Worm (Caenorhabditis elegans) whole organism, late embryonic: ENCODE data around the gene F01D4.8.

ENCODE experiments used
- C08G9.2 ChIP-seq: sonication (generic microtip); optimal IDR thresholded peaks from 2 replicates; lab custom pipeline; 2016; ENCODE audit warnings: mild to moderate bottlenecking, missing genetic modification characterization, moderate library complexity, missing compliant biosample characterization
- C38D4.7 ChIP-seq: fragments of 200-800 bp; sonication (Bioruptor generic); optimal IDR thresholded peaks from 2 replicates; lab custom pipeline; 2018; ENCODE audit warnings: mild to moderate bottlenecking, missing genetic modification characterization, moderate library complexity, missing compliant biosample characterization
- F13H6.1 ChIP-seq: sonication (generic microtip); optimal IDR thresholded peaks from 2 replicates; lab custom pipeline; 2016; ENCODE audit warnings: missing genetic modification characterization, missing compliant biosample characterization
- K02D7.2 ChIP-seq: sonication (generic microtip); optimal IDR thresholded peaks from 2 replicates; lab custom pipeline; 2017; ENCODE audit warnings: mild to moderate bottlenecking, missing genetic modification characterization, missing compliant biosample characterization
- K09A11.1 ChIP-seq: sonication (generic microtip); optimal IDR thresholded peaks from 2 replicates; lab custom pipeline; 2017; ENCODE audit warnings: antibody characterized with exemption, mild to moderate bottlenecking, missing genetic modification characterization, missing compliant biosample characterization; ENCODE audit not compliant: insufficient read depth
- Y22D7AL.16 ChIP-seq: sonication (generic microtip); optimal IDR thresholded peaks from 2 replicates; lab custom pipeline; 2016; ENCODE audit warnings: missing genetic modification characterization, missing compliant biosample characterization
- ceh-14 ChIP-seq: sonication (generic microtip); optimal IDR thresholded peaks from 2 replicates; lab custom pipeline; 2016; ENCODE audit warnings: missing genotype, missing genetic modification characterization, missing compliant biosample characterization
- ceh-18 ChIP-seq: sonication (generic microtip); optimal IDR thresholded peaks from 2 replicates; lab custom pipeline; 2016; ENCODE audit warnings: missing genetic modification characterization, missing compliant biosample characterization
- ceh-31 ChIP-seq: sonication (generic microtip); optimal IDR thresholded peaks from 2 replicates; lab custom pipeline; 2016; ENCODE audit warnings: missing genetic modification characterization, missing compliant biosample characterization
- ceh-34 ChIP-seq: sonication (generic microtip); optimal IDR thresholded peaks from 2 replicates; lab custom pipeline; 2016; ENCODE audit warnings: mild to moderate bottlenecking, missing genetic modification characterization, missing compliant biosample characterization
- ceh-48 ChIP-seq: sonication (generic microtip); optimal IDR thresholded peaks from 2 replicates; lab custom pipeline; 2016; ENCODE audit warnings: missing genetic modification characterization, inconsistent platforms, missing compliant biosample characterization
- ceh-6 ChIP-seq: fragments of 200-800 bp; sonication (Bioruptor generic); optimal IDR thresholded peaks from 2 replicates; lab custom pipeline; 2018; ENCODE audit warnings: mild to moderate bottlenecking, missing genetic modification characterization, missing compliant biosample characterization
- ceh-9 ChIP-seq: sonication (generic microtip); optimal IDR thresholded peaks from 2 replicates; lab custom pipeline; 2016; ENCODE audit warnings: mild to moderate bottlenecking, missing genetic modification characterization, inconsistent platforms, missing compliant biosample characterization
- dve-1 ChIP-seq: sonication (generic microtip); optimal IDR thresholded peaks from 2 replicates; lab custom pipeline; 2017; ENCODE audit warnings: antibody characterized with exemption, mild to moderate bottlenecking, missing genetic modification characterization, missing compliant biosample characterization
- elt-2 ChIP-seq: sonication (generic microtip); optimal IDR thresholded peaks from 2 replicates; lab custom pipeline; 2016; ENCODE audit warnings: missing genetic modification reagents, missing genetic modification characterization, missing compliant biosample characterization
- fkh-10 ChIP-seq: fragments of 150-350 bp; optimal IDR thresholded peaks from 2 replicates; lab custom pipeline; 2014; ENCODE audit warnings: missing biosample characterization, missing genetic modification reagents, missing genetic modification characterization
- hlh-13 ChIP-seq: fragments of 200-800 bp; sonication (Bioruptor generic); optimal IDR thresholded peaks from 2 replicates; lab custom pipeline; 2018; ENCODE audit warnings: mild to moderate bottlenecking, missing genetic modification characterization, missing compliant biosample characterization
- hlh-30 ChIP-seq: sonication (generic microtip); optimal IDR thresholded peaks from 2 replicates; lab custom pipeline; 2017; ENCODE audit warnings: antibody characterized with exemption, missing genetic modification characterization, missing compliant biosample characterization; ENCODE audit not compliant: insufficient read depth
- hlh-6 ChIP-seq: sonication (generic microtip); optimal IDR thresholded peaks from 2 replicates; lab custom pipeline; 2016; ENCODE audit warnings: missing genotype, missing genetic modification characterization, missing compliant biosample characterization
- hlh-8 ChIP-seq: sonication (generic microtip); optimal IDR thresholded peaks from 2 replicates; lab custom pipeline; 2016; ENCODE audit warnings: missing genotype, missing genetic modification characterization, missing compliant biosample characterization
- lim-6 ChIP-seq: sonication (generic microtip); optimal IDR thresholded peaks from 2 replicates; lab custom pipeline; 2016; ENCODE audit warnings: missing genetic modification characterization, missing compliant biosample characterization
- madf-2 ChIP-seq: sonication (generic microtip); optimal IDR thresholded peaks from 2 replicates; lab custom pipeline; 2017; ENCODE audit warnings: missing genetic modification characterization, missing compliant biosample characterization
- mec-3 ChIP-seq: sonication (generic microtip); optimal IDR thresholded peaks from 2 replicates; lab custom pipeline; 2016; ENCODE audit warnings: borderline replicate concordance, missing genetic modification characterization, missing compliant biosample characterization
- nfya-1 ChIP-seq: sonication (generic microtip); optimal IDR thresholded peaks from 2 replicates; lab custom pipeline; 2017; ENCODE audit warnings: missing genetic modification characterization, mild to moderate bottlenecking, missing compliant biosample characterization, antibody characterized with exemption, moderate library complexity
- nhr-11 ChIP-seq: fragments of 150-350 bp; optimal IDR thresholded peaks from 2 replicates; lab custom pipeline; 2014; ENCODE audit warnings: missing biosample characterization, missing genetic modification characterization
- npax-4 ChIP-seq: sonication (generic microtip); optimal IDR thresholded peaks from 2 replicates; lab custom pipeline; 2016; ENCODE audit warnings: missing genetic modification characterization, missing compliant biosample characterization
- pag-3 ChIP-seq: sonication (generic microtip); optimal IDR thresholded peaks from 2 replicates; lab custom pipeline; 2016; ENCODE audit warnings: missing compliant biosample characterization, missing genetic modification characterization, borderline replicate concordance
- pax-1 ChIP-seq: fragments of 150-350 bp; optimal IDR thresholded peaks from 2 replicates; lab custom pipeline; 2014; ENCODE audit warnings: missing biosample characterization, missing genetic modification characterization
- pqm-1 ChIP-seq: sonication (generic microtip); optimal IDR thresholded peaks from 2 replicates; lab custom pipeline; 2016; ENCODE audit warnings: missing genetic modification characterization, missing compliant biosample characterization
- pros-1 ChIP-seq: fragments of 150-350 bp; optimal IDR thresholded peaks from 2 replicates; lab custom pipeline; 2014; ENCODE audit warnings: missing biosample characterization, missing genetic modification reagents, missing genetic modification characterization
- ref-2 ChIP-seq: sonication (generic microtip); optimal IDR thresholded peaks from 2 replicates; lab custom pipeline; 2016; ENCODE audit warnings: missing genetic modification characterization, missing compliant biosample characterization
- rnt-1 ChIP-seq: sonication (generic microtip); optimal IDR thresholded peaks from 2 replicates; lab custom pipeline; 2016; ENCODE audit warnings: missing genetic modification characterization, missing compliant biosample characterization
- sox-2 ChIP-seq: fragments of 200-800 bp; sonication (Bioruptor generic); IDR thresholded peaks from 2 replicates; pipeline ENCODE4 v1.3.6; 2022; ENCODE audit warnings: missing genetic modification reagents, missing genetic modification characterization, missing compliant biosample characterization
- tbx-2 ChIP-seq: sonication (generic microtip); optimal IDR thresholded peaks from 2 replicates; lab custom pipeline; 2016; ENCODE audit warnings: missing genetic modification characterization, missing compliant biosample characterization
- unc-42 ChIP-seq: sonication (generic microtip); optimal IDR thresholded peaks from 2 replicates; lab custom pipeline; 2016; ENCODE audit warnings: missing genotype, missing genetic modification characterization, missing compliant biosample characterization
- unc-55 ChIP-seq: sonication (generic microtip); optimal IDR thresholded peaks from 2 replicates; lab custom pipeline; 2017; ENCODE audit warnings: missing biosample characterization, missing genetic modification reagents, missing genetic modification characterization
- unc-86 ChIP-seq: sonication (generic microtip); optimal IDR thresholded peaks from 2 replicates; lab custom pipeline; 2016; ENCODE audit warnings: missing genetic modification characterization, missing compliant biosample characterization
- ztf-16 ChIP-seq: sonication (generic microtip); optimal IDR thresholded peaks from 2 replicates; lab custom pipeline; 2017; ENCODE audit warnings: missing genetic modification characterization, missing compliant biosample characterization

Gene F01D4.8

ce11 chrIV:10483607-10484117, 30.8 kb upstream of the F01D4.8 start, which contains the start of the genes F01D4.5 and ced-5 (continued):
- TF ChIP-seq ref-2 (tag; lab: Kevin White, UChicago): peak; percentile 73
- no peak for TF ChIP-seq ceh-48
- TF ChIP-seq hlh-6: peak; percentile 26
- no peak for TF ChIP-seq K09A11.1 (tag; lab: Kevin White, UChicago)
- TF ChIP-seq pqm-1: peak; percentile 38
- TF ChIP-seq hlh-8 (tag; lab: Kevin White, UChicago): peak; percentile 78
- peak; percentile 62 for TF ChIP-seq lim-6 (tag; lab: Kevin White, UChicago)
- TF ChIP-seq dve-1 (tag; lab: Kevin White, UChicago): no peak
- TF ChIP-seq C38D4.7 (GFP tag; lab: Kevin White, UChicago): no peak
- no peak for TF ChIP-seq nhr-11 (tag; lab: Kevin White, UChicago)
- no peak for TF ChIP-seq pag-3

ce11 chrIV:10482585-10482984, 29.7 kb upstream of the F01D4.8 start:
- TF ChIP-seq hlh-30 (tag; lab: Kevin White, UChicago): no peak
- no peak for TF ChIP-seq ceh-48
- TF ChIP-seq mec-3 (tag; lab: Kevin White, UChicago): no peak
- TF ChIP-seq hlh-13 (GFP tag; lab: Kevin White, UChicago): no peak

ce11 chrIV:10481695-10482094, 28.8 kb upstream of the F01D4.8 start, which contains the start of gene egl-21:
Gene egl-21, minus strand, starts transcription at chrIV:10481844.
- TF ChIP-seq ceh-31: peak; percentile 43
- peak; percentile 81 for TF ChIP-seq unc-42
- TF ChIP-seq unc-86: peak; percentile 2
- peak; percentile 66 for TF ChIP-seq ceh-48
- peak; percentile 13 for TF ChIP-seq unc-55 (GFP tag; lab: Kevin White, UChicago)
- TF ChIP-seq madf-2 (tag; lab: Kevin White, UChicago): no peak
- peak; percentile 6 for TF ChIP-seq tbx-2 (tag; lab: Kevin White, UChicago)
- TF ChIP-seq lim-6 (tag; lab: Kevin White, UChicago): peak; percentile 1
- peak; percentile 67 for TF ChIP-seq ceh-14 (tag; lab: Kevin White, UChicago)
- no peak for TF ChIP-seq pax-1 (tag; lab: Kevin White, UChicago)
- TF ChIP-seq sox-2 (GFP tag; lab: Robert Waterston, UW): no peak
- TF ChIP-seq nfya-1 (tag; lab: Kevin White, UChicago): peak; percentile 25
- peak; percentile 17 for TF ChIP-seq ceh-18

ce11 chrIV:10475234-10475633, 22.3 kb upstream of the F01D4.8 start:
- TF ChIP-seq C08G9.2 (tag; lab: Kevin White, UChicago) (no peak), mec-3 (tag; lab: Kevin White, UChicago) (no peak), fkh-10 (GFP tag; lab: Kevin White, UChicago) (no peak), rnt-1 (tag; lab: Kevin White, UChicago) (no peak), unc-42 (no peak), K09A11.1 (tag; lab: Kevin White, UChicago) (no peak), pax-1 (tag; lab: Kevin White, UChicago) (no peak), unc-86 (no peak), ceh-34 (tag; lab: Kevin White, UChicago) (no peak), ceh-14 (tag; lab: Kevin White, UChicago) (no peak), elt-2 (tag; lab: Kevin White, UChicago) (no peak), madf-2 (tag; lab: Kevin White, UChicago) (no peak), ceh-6 (GFP tag; lab: Kevin White, UChicago) (no peak), nfya-1 (tag; lab: Kevin White, UChicago) (no peak), K02D7.2 (tag; lab: Kevin White, UChicago) (no peak)
- TF ChIP-seq, all 69 proteins: peak for 0

ce11 chrIV:10472478-10472877, 19.6 kb upstream of the F01D4.8 start, which contains the start of gene bgnt-1.1:
Gene bgnt-1.1, plus strand, starts transcription at chrIV:10472778.
- TF ChIP-seq ceh-34 (tag; lab: Kevin White, UChicago): no peak
- no peak for TF ChIP-seq mec-3 (tag; lab: Kevin White, UChicago)
- no peak for TF ChIP-seq sox-2 (GFP tag; lab: Robert Waterston, UW)
- no peak for TF ChIP-seq ceh-9 (tag; lab: Kevin White, UChicago)
- no peak for TF ChIP-seq pax-1 (tag; lab: Kevin White, UChicago)
- TF ChIP-seq Y22D7AL.16 (tag; lab: Kevin White, UChicago): no peak
- TF ChIP-seq pros-1 (tag; lab: Kevin White, UChicago): no peak
- no peak for TF ChIP-seq npax-4 (tag; lab: Kevin White, UChicago)
- TF ChIP-seq F13H6.1 (tag; lab: Kevin White, UChicago): no peak
- no peak for TF ChIP-seq ztf-16 (tag; lab: Kevin White, UChicago)
- TF ChIP-seq hlh-30 (tag; lab: Kevin White, UChicago): no peak
- TF ChIP-seq, all 69 proteins: peak for 0
